Worm (Caenorhabditis elegans) whole organism, mixed stage, embryonic: ENCODE results near the gene gst-1.

Experiments used
- sptf-1 ChIP-seq: sonication (generic microtip); optimal IDR thresholded peaks from 2 replicates; lab custom pipeline; 2017; ENCODE audit warnings: mild to moderate bottlenecking, missing genetic modification characterization, moderate library complexity, missing compliant biosample characterization
- unc-39 ChIP-seq: fragments of 150-350 bp; optimal IDR thresholded peaks from 2 replicates; lab custom pipeline; 2014; ENCODE audit warnings: missing biosample characterization, missing genetic modification characterization
- zip-8 ChIP-seq: fragments of 150-350 bp; optimal IDR thresholded peaks from 2 replicates; lab custom pipeline; 2014; ENCODE audit warnings: missing biosample characterization, missing genetic modification characterization

- TF ChIP-seq zip-8 (tag; lab: Kevin White, UChicago) (peak; percentile 81), unc-39 (no peak), sptf-1 (no peak)
These were observed 50.6 kb downstream of the gst-1 start for ce11 chrIII:9109726-9110125.
